Fruit fly (Drosophila melanogaster): ENCODE results near the gene SPoCk.

SPoCk gene

dm6 chr3L:22742121-22742531 lies 7.1 kb upstream of the SPoCk start:
- TF ChIP-seq lola (GFP tag; optimal IDR thresholded peaks at IDR 0.05): peak; percentile 2
- no peak for TF ChIP-seq dsf (GFP tag; optimal IDR thresholded peaks at IDR 0.05; ENCODE audit: borderline replicate concordance)

- peak; percentile 46 for TF ChIP-seq woc (GFP tag; optimal IDR thresholded peaks at IDR 0.05)
- TF ChIP-seq rgr (GFP tag; optimal IDR thresholded peaks at IDR 0.05): peak; percentile 9
- TF ChIP-seq tai (GFP tag; optimal IDR thresholded peaks at IDR 0.05): no peak
- peak; percentile 30 for TF ChIP-seq h (GFP tag; optimal IDR thresholded peaks at IDR 0.05)
- TF ChIP-seq psq (GFP tag; optimal IDR thresholded peaks at IDR 0.05): peak; percentile 7
Measured at dm6 chr3L:22742945-22743582, 6.2 kb upstream of the SPoCk start.

dm6 chr3L:22749987-22750386 lies 743 bp downstream of the SPoCk start:
- no peak for TF ChIP-seq Myc (optimal IDR thresholded peaks at IDR 0.05)
- TF ChIP-seq usp (GFP tag; optimal IDR thresholded peaks at IDR 0.05): no peak
- TF ChIP-seq pan (optimal IDR thresholded peaks at IDR 0.05): no peak

- TF ChIP-seq dsf (GFP tag; optimal IDR thresholded peaks at IDR 0.05; ENCODE audit: borderline replicate concordance): no peak
- TF ChIP-seq brk (GFP tag; optimal IDR thresholded peaks at IDR 0.05): no peak
- no peak for TF ChIP-seq usp (GFP tag; optimal IDR thresholded peaks at IDR 0.05)
- no peak for TF ChIP-seq rgr (GFP tag; optimal IDR thresholded peaks at IDR 0.05)
- TF ChIP-seq Abd-B (GFP tag; optimal IDR thresholded peaks at IDR 0.05): no peak
- peak; percentile 15 for TF ChIP-seq Dif (GFP tag; optimal IDR thresholded peaks at IDR 0.05; ENCODE audit: partially characterized antibody)
- TF ChIP-seq woc (GFP tag; optimal IDR thresholded peaks at IDR 0.05): no peak
- TF ChIP-seq OdsH (GFP tag; optimal IDR thresholded peaks at IDR 0.05): no peak
- peak; percentile 9 for TF ChIP-seq HLH106 (tag; optimal IDR thresholded peaks at IDR 0.05)
- TF ChIP-seq CG9705 (GFP tag; optimal IDR thresholded peaks at IDR 0.05): no peak
- TF ChIP-seq CrebA (GFP tag; optimal IDR thresholded peaks at IDR 0.05; ENCODE audit: borderline replicate concordance): peak; percentile 68
- TF ChIP-seq Hnf4 (GFP tag; optimal IDR thresholded peaks at IDR 0.05): no peak
- peak; percentile 23 for TF ChIP-seq Jra (GFP tag; optimal IDR thresholded peaks at IDR 0.05)
- no peak for TF ChIP-seq Hr83 (GFP tag; optimal IDR thresholded peaks at IDR 0.05; ENCODE audit: poor library complexity, severe bottlenecking)
- TF ChIP-seq Hr78 (GFP tag; optimal IDR thresholded peaks at IDR 0.05): no peak
- TF ChIP-seq dmrt93B (GFP tag; optimal IDR thresholded peaks at IDR 0.05): no peak
- TF ChIP-seq Sp1 (GFP tag; optimal IDR thresholded peaks at IDR 0.05): no peak
- TF ChIP-seq Rel (GFP tag; optimal IDR thresholded peaks at IDR 0.05): no peak
- peak; percentile 47 for TF ChIP-seq Rel (tag; optimal IDR thresholded peaks at IDR 0.05)
- no peak for TF ChIP-seq dl (GFP tag; optimal IDR thresholded peaks at IDR 0.05; ENCODE audit: insufficient read depth in 1 of 2, partially characterized antibody in 2 of 2)
- TF ChIP-seq lola (GFP tag; optimal IDR thresholded peaks at IDR 0.05): no peak
- no peak for TF ChIP-seq Dfd (GFP tag; optimal IDR thresholded peaks at IDR 0.05)
- TF ChIP-seq sage (GFP tag; optimal IDR thresholded peaks at IDR 0.05): no peak
- no peak for TF ChIP-seq sv (GFP tag; optimal IDR thresholded peaks at IDR 0.05)
- TF ChIP-seq tai (GFP tag; optimal IDR thresholded peaks at IDR 0.05): no peak
- TF ChIP-seq br (GFP tag; optimal IDR thresholded peaks at IDR 0.05): no peak
- peak; percentile 86 for TF ChIP-seq h (GFP tag; optimal IDR thresholded peaks at IDR 0.05)
- no peak for TF ChIP-seq psq (GFP tag; optimal IDR thresholded peaks at IDR 0.05)
- TF ChIP-seq fru (GFP tag; optimal IDR thresholded peaks at IDR 0.05): peak; percentile 17
- no peak for TF ChIP-seq foxo (GFP tag; optimal IDR thresholded peaks at IDR 0.05)
- no peak for TF ChIP-seq ey (GFP tag; optimal IDR thresholded peaks at IDR 0.05)
- TF ChIP-seq jim (GFP tag; optimal IDR thresholded peaks at IDR 0.05): no peak
- TF ChIP-seq pan (optimal IDR thresholded peaks at IDR 0.05): no peak
- peak; percentile 14 for TF ChIP-seq Myc (optimal IDR thresholded peaks at IDR 0.05)
- TF ChIP-seq N (GFP tag; optimal IDR thresholded peaks at IDR 0.05): no peak
Measured at dm6 chr3L:22773383-22773873, 24.2 kb downstream of the SPoCk start.

Measured in whole organism, wandering third instar larva.